Worm (Caenorhabditis elegans) whole organism, L4 larva: Measurements from ENCODE around the gene nspg-6.
A peak's percentile ranks its signal among the peaks of the same experiment; 100 is the strongest.

Experiments used
- F26F4.8 ChIP-seq: fragments of 200-800 bp; sonication (Bioruptor generic); conservative IDR thresholded peaks from 2 replicates; pipeline ENCODE4 v1.3.6; 2022; ENCODE audit warnings: missing genetic modification characterization, missing compliant biosample characterization
- F44E2.7 ChIP-seq: fragments of 200-800 bp; sonication (Bioruptor generic); IDR thresholded peaks from 2 replicates; pipeline ENCODE4 v2.1.2; 2022; ENCODE audit warnings: missing genetic modification characterization, missing compliant biosample characterization
- F49E8.2 ChIP-seq: sonication (generic microtip); optimal IDR thresholded peaks from 2 replicates; lab custom pipeline; 2016; ENCODE audit warnings: missing compliant biosample characterization, mild to moderate bottlenecking, missing genetic modification characterization, borderline replicate concordance
- T26A8.4 ChIP-seq: fragments of 200-800 bp; sonication (Bioruptor generic); IDR thresholded peaks from 2 replicates; pipeline ENCODE4 v1.3.6; 2022; ENCODE audit warnings: missing genetic modification characterization, missing compliant biosample characterization
- Y5F2A.4 ChIP-seq: fragments of 200-800 bp; sonication (Bioruptor generic); optimal IDR thresholded peaks from 2 replicates; lab custom pipeline; 2018; ENCODE audit warnings: mild to moderate bottlenecking, missing genetic modification characterization, missing compliant biosample characterization
- ZK337.2 ChIP-seq: fragments of 200-800 bp; sonication (Bioruptor generic); IDR thresholded peaks from 2 replicates; pipeline ENCODE4 v1.3.6; 2022; ENCODE audit warnings: missing genetic modification reagents, missing genetic modification characterization, missing compliant biosample characterization
- ZK546.5 ChIP-seq, 2 experiments: sonication (generic microtip); optimal IDR thresholded peaks; 2 replicates each; lab custom pipeline; 2017; ENCODE audit warnings: missing biosample characterization in 2 of 2, missing genetic modification characterization in 2 of 2
- aha-1 ChIP-seq: fragments of 150-350 bp; peaks from one replicate; lab custom pipeline; 2014; ENCODE audit warnings: missing biosample characterization, missing genetic modification characterization
- ama-1 ChIP-seq: fragments of 150-350 bp; optimal IDR thresholded peaks from 2 replicates; lab custom pipeline; 2014; ENCODE audit warnings: inconsistent platforms, mixed read lengths
- arid-1 ChIP-seq: fragments of 200-800 bp; sonication (Bioruptor generic); conservative IDR thresholded peaks from 2 replicates; pipeline ENCODE4 v1.3.6; 2022; ENCODE audit warnings: missing genetic modification reagents, missing genetic modification characterization, missing compliant biosample characterization
- attf-4 ChIP-seq: sonication (generic microtip); optimal IDR thresholded peaks from 3 replicates; lab custom pipeline; 2017; ENCODE audit warnings: missing biosample characterization, missing genetic modification characterization
- ceh-44 ChIP-seq: fragments of 200-800 bp; sonication (Bioruptor generic); IDR thresholded peaks from 2 replicates; pipeline ENCODE4 v1.3.6; 2022; ENCODE audit warnings: missing genetic modification reagents, missing genetic modification characterization, missing compliant biosample characterization
- ces-1 ChIP-seq: fragments of 150-350 bp; sonication (generic microtip); optimal IDR thresholded peaks from 4 replicates; lab custom pipeline; 2014; ENCODE audit warnings: missing biosample characterization, missing genetic modification reagents, missing genetic modification characterization
- cey-2 ChIP-seq: sonication (generic microtip); optimal IDR thresholded peaks from 3 replicates; lab custom pipeline; 2017; ENCODE audit warnings: missing genetic modification characterization, mild to moderate bottlenecking, missing compliant biosample characterization, antibody characterized with exemption, borderline replicate concordance; ENCODE audit not compliant: insufficient read depth
- ctbp-1 ChIP-seq: fragments of 200-800 bp; sonication (Bioruptor generic); IDR thresholded peaks from 2 replicates; pipeline ENCODE4 v1.3.6; 2022; ENCODE audit warnings: missing genetic modification reagents, missing genetic modification characterization, missing compliant biosample characterization
- daf-16 ChIP-seq, 3 experiments: sonication (generic microtip); optimal IDR thresholded peaks; 2 replicates each; lab custom pipeline; 2016 to 2017; ENCODE audit warnings: missing genetic modification characterization in 3 of 3, missing genetic modification reagents in 3 of 3, mild to moderate bottlenecking in 2 of 3, missing compliant biosample characterization in 2 of 3, missing biosample characterization in 1 of 3, moderate library complexity in 1 of 3
- daf-19 ChIP-seq: fragments of 200-800 bp; sonication (Bioruptor generic); conservative IDR thresholded peaks from 2 replicates; pipeline ENCODE4 v1.3.6; 2022; ENCODE audit warnings: missing genetic modification characterization, missing compliant biosample characterization
- dmd-6 ChIP-seq: fragments of 200-800 bp; sonication (Bioruptor generic); IDR thresholded peaks from 2 replicates; pipeline ENCODE4 v1.3.6; 2022; ENCODE audit warnings: missing genetic modification reagents, missing genetic modification characterization, missing compliant biosample characterization
- dmd-9 ChIP-seq: fragments of 200-800 bp; sonication (Bioruptor generic); IDR thresholded peaks from 2 replicates; pipeline ENCODE4 v1.3.6; 2022; ENCODE audit warnings: missing genetic modification reagents, missing genetic modification characterization, missing compliant biosample characterization
- dve-1 ChIP-seq: sonication (generic microtip); optimal IDR thresholded peaks from 2 replicates; lab custom pipeline; 2017; ENCODE audit warnings: antibody characterized with exemption, mild to moderate bottlenecking, missing genetic modification characterization, missing compliant biosample characterization; ENCODE audit not compliant: insufficient read depth
- egl-43 ChIP-seq: fragments of 200-800 bp; sonication (Bioruptor generic); IDR thresholded peaks from 2 replicates; pipeline ENCODE4 v1.3.6; 2022; ENCODE audit warnings: missing genetic modification reagents, missing genetic modification characterization, missing compliant biosample characterization
- fkh-10 ChIP-seq: fragments of 150-350 bp; optimal IDR thresholded peaks from 2 replicates; lab custom pipeline; 2014; ENCODE audit warnings: missing biosample characterization, missing genetic modification reagents, missing genetic modification characterization
- gei-8 ChIP-seq: fragments of 200-800 bp; sonication (Bioruptor generic); optimal IDR thresholded peaks from 2 replicates; lab custom pipeline; 2018; ENCODE audit warnings: mild to moderate bottlenecking, missing genetic modification characterization, missing compliant biosample characterization
- hlh-11 ChIP-seq: fragments of 200-800 bp; sonication (Bioruptor generic); optimal IDR thresholded peaks from 2 replicates; lab custom pipeline; 2018; ENCODE audit warnings: mild to moderate bottlenecking, missing genetic modification characterization, missing compliant biosample characterization
- hlh-30 ChIP-seq: sonication (generic microtip); optimal IDR thresholded peaks from 2 replicates; lab custom pipeline; 2017; ENCODE audit warnings: antibody characterized with exemption, mild to moderate bottlenecking, missing genetic modification characterization, missing compliant biosample characterization; ENCODE audit not compliant: insufficient read depth
- lin-1 ChIP-seq: fragments of 200-800 bp; sonication (Bioruptor generic); IDR thresholded peaks from 2 replicates; pipeline ENCODE4 v1.3.6; 2022; ENCODE audit warnings: missing genetic modification reagents, missing genetic modification characterization, missing compliant biosample characterization
- lin-29 ChIP-seq: fragments of 200-800 bp; sonication (Bioruptor generic); IDR thresholded peaks from 2 replicates; pipeline ENCODE4 v1.3.6; 2022; ENCODE audit warnings: missing genetic modification reagents, missing genetic modification characterization, missing compliant biosample characterization
- lsy-2 ChIP-seq, 2 experiments: fragments of 150-350 bp in 1 of 2; sonication (generic microtip) in 1 of 2; optimal IDR thresholded peaks; 2 replicates each; lab custom pipeline; 2014 to 2017; ENCODE audit warnings: missing biosample characterization in 2 of 2, missing genetic modification characterization in 2 of 2
- mdl-1 ChIP-seq, 2 experiments: fragments of 150-350 bp in 1 of 2; sonication (generic microtip) in 1 of 2; optimal IDR thresholded peaks; 2 replicates each; lab custom pipeline; 2014 to 2017; ENCODE audit warnings: missing biosample characterization in 2 of 2, missing genetic modification characterization in 2 of 2
- mep-1 ChIP-seq: fragments of 150-350 bp; sonication (generic microtip); optimal IDR thresholded peaks from 3 replicates; lab custom pipeline; 2014; ENCODE audit warnings: missing biosample characterization, missing genetic modification characterization
- nhr-10 ChIP-seq: fragments of 150-350 bp; optimal IDR thresholded peaks from 2 replicates; lab custom pipeline; 2014; ENCODE audit warnings: missing biosample characterization, missing genetic modification characterization
- nhr-11 ChIP-seq: fragments of 150-350 bp; optimal IDR thresholded peaks from 2 replicates; lab custom pipeline; 2014; ENCODE audit warnings: missing biosample characterization, missing genetic modification characterization
- nhr-237 ChIP-seq: sonication (generic microtip); optimal IDR thresholded peaks from 2 replicates; lab custom pipeline; 2017; ENCODE audit warnings: missing biosample characterization, missing genetic modification characterization
- nhr-28 ChIP-seq: fragments of 150-350 bp; optimal IDR thresholded peaks from 2 replicates; lab custom pipeline; 2014; ENCODE audit warnings: missing biosample characterization, missing genetic modification characterization
- nhr-48 ChIP-seq: sonication (generic microtip); optimal IDR thresholded peaks from 2 replicates; lab custom pipeline; 2016; ENCODE audit warnings: mild to moderate bottlenecking, missing genetic modification characterization, missing compliant biosample characterization
- nhr-76 ChIP-seq: fragments of 150-350 bp; optimal IDR thresholded peaks from 2 replicates; lab custom pipeline; 2014; ENCODE audit warnings: missing biosample characterization, missing genetic modification characterization
- pha-4 ChIP-seq, 2 experiments: fragments of 150-350 bp in 1 of 2; fragments of 200-800 bp in 1 of 2; sonication (Bioruptor generic) in 1 of 2; IDR thresholded peaks in 1 of 2; optimal IDR thresholded peaks in 1 of 2; 2 replicates each; pipeline versions ENCODE4 v1.3.6 to Lab custom; 2014 to 2022; ENCODE audit warnings: missing genetic modification characterization in 2 of 2, missing genetic modification reagents in 2 of 2, missing biosample characterization in 1 of 2, missing compliant biosample characterization in 1 of 2
- pqm-1 ChIP-seq: sonication (generic microtip); optimal IDR thresholded peaks from 2 replicates; lab custom pipeline; 2017; ENCODE audit warnings: missing biosample characterization, missing genetic modification characterization
- rbr-2 ChIP-seq: sonication (generic microtip); optimal IDR thresholded peaks from 2 replicates; lab custom pipeline; 2016; ENCODE audit warnings: missing genotype, missing genetic modification characterization, missing compliant biosample characterization
- saeg-2 ChIP-seq: fragments of 200-800 bp; sonication (Bioruptor generic); IDR thresholded peaks from 2 replicates; pipeline ENCODE4 v1.3.6; 2022; ENCODE audit warnings: missing genetic modification reagents, missing genetic modification characterization, missing compliant biosample characterization
- sdz-12 ChIP-seq: fragments of 200-800 bp; sonication (Bioruptor generic); optimal IDR thresholded peaks from 2 replicates; lab custom pipeline; 2018; ENCODE audit warnings: mild to moderate bottlenecking, missing genetic modification characterization, missing compliant biosample characterization
- set-16 ChIP-seq: fragments of 200-800 bp; sonication (Bioruptor generic); IDR thresholded peaks from 2 replicates; pipeline ENCODE4 v1.3.6; 2022; ENCODE audit warnings: missing genetic modification reagents, missing genetic modification characterization, missing compliant biosample characterization
- snpc-1.2 ChIP-seq: fragments of 200-800 bp; sonication (Bioruptor generic); IDR thresholded peaks from 2 replicates; pipeline ENCODE4 v1.3.6; 2022; ENCODE audit warnings: missing genetic modification reagents, missing genetic modification characterization, missing compliant biosample characterization
- unc-62 ChIP-seq, 3 experiments: fragments of 150-350 bp in 1 of 3; sonication (generic microtip); optimal IDR thresholded peaks in 2 of 3; peaks in 1 of 3; 1 replicate in 1 of 3; 2 replicates in 2 of 3; lab custom pipeline; 2014 to 2017; ENCODE audit warnings: missing biosample characterization in 3 of 3, missing genetic modification characterization in 3 of 3, missing genetic modification reagents in 3 of 3, missing genotype in 1 of 3
- zfp-3 ChIP-seq: fragments of 200-800 bp; sonication (Bioruptor generic); conservative IDR thresholded peaks from 2 replicates; pipeline ENCODE4 v1.3.6; 2022; ENCODE audit warnings: missing genetic modification reagents, missing genetic modification characterization, missing compliant biosample characterization
- zip-11 ChIP-seq: fragments of 200-800 bp; sonication (Bioruptor generic); IDR thresholded peaks from 2 replicates; pipeline ENCODE4 v1.3.6; 2022; ENCODE audit warnings: missing genetic modification characterization, missing compliant biosample characterization
- zip-2 ChIP-seq: fragments of 150-350 bp; optimal IDR thresholded peaks from 2 replicates; lab custom pipeline; 2014; ENCODE audit warnings: missing biosample characterization, missing genetic modification characterization

nspg-6 gene

DNA sequence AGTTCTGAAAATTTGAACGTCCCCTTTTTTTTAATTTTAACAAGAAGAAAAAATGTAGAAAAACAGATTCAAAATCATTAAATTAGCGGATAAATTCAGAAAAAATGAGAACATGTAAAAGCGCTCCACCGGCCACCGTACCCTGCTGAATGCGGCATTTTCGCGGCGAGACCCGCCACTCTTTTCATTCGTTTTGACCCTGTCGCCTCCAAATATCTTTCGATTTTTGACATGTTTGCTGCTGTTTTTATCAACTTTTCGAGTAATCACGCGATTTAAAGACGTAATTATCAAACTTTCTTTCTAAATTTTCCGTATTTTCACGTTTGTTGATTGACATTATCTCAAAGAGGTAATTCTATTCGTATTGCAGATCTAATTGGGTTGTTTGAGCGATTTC, 21.4 kb upstream of the nspg-6 start, which contains the start of gene gsp-2 (continued):
- no peak for TF ChIP-seq daf-19 (GFP tag; lab: Robert Waterston, UW)
- no peak for TF ChIP-seq ctbp-1 (GFP tag; lab: Robert Waterston, UW)
- TF ChIP-seq sdz-12 (GFP tag; lab: Kevin White, UChicago): no peak
- TF ChIP-seq Y5F2A.4 (GFP tag; lab: Kevin White, UChicago): no peak
- no peak for TF ChIP-seq F49E8.2
- no peak for TF ChIP-seq F44E2.7 (GFP tag; lab: Robert Waterston, UW)
- peak; percentile 79 for TF ChIP-seq arid-1 (GFP tag; lab: Robert Waterston, UW)
- TF ChIP-seq, all 104 proteins: peak for 40

DNA sequence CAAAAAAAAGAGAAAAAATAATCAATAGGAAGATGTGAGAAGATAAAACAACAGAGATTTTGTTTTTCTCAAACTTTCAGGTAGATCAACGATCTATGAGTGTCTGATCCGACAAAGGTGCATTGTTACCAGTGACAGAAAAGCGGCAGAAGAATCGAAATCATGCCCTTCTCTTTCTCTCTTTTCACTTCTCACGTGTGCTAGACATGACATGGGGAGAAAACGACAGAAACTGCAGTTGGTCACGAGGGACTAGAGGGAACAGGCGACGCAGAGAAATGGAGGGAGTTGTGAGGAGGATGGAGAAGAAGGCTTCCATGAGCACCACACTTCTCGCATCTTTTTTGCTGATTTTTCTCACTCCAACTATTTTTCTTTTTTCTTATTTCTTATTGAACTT, 20.4 kb upstream of the nspg-6 start, which contains the start of gene F56C9.10:
F56C9.10 (minus strand) TSS at position 97 of the 400 bp plus-strand sequence.
- TF ChIP-seq egl-43 (GFP tag; lab: Robert Waterston, UW) (0 out of 2 replicates have a peak, but pooled peaks have one; percentile 5), lin-1 (GFP tag; lab: Robert Waterston, UW) (0 out of 2 replicates have a peak, but pooled peaks have one; percentile 36), set-16 (GFP tag; lab: Robert Waterston, UW) (peak; percentile 65), nhr-76 (peak; percentile 9), pha-4 (GFP tag; IDR thresholded peaks at IDR 0.05; lab: Robert Waterston, UW) (0 out of 2 replicates have a peak, but pooled peaks have one; percentile 66), pha-4 (tag; optimal IDR thresholded peaks at IDR 0.05; lab: Kevin White, UChicago) (peak; percentile 71), T26A8.4 (GFP tag; lab: Robert Waterston, UW) (peak; percentile 73), ama-1 (lab: Kevin White, UChicago) (peak; percentile 40), hlh-30 (tag; lab: Kevin White, UChicago) (peak; percentile 100), rbr-2 (tag; lab: Kevin White, UChicago) (peak; percentile 69), dmd-6 (GFP tag; lab: Robert Waterston, UW) (peak; percentile 89), ces-1 (no peak), ZK337.2 (no peak), hlh-11 (tag; lab: Kevin White, UChicago) (peak; percentile 95), mep-1 (tag; lab: Kevin White, UChicago) (peak; percentile 95), ZK546.5 (tag; optimal IDR thresholded peaks at IDR 0.05; lab: Kevin White, UChicago) (no peak), lin-29 (peak; percentile 45; the same call in 1 of the 2 replicates), lsy-2 (tag; optimal IDR thresholded peaks at IDR 0.05; lab: Kevin White, UChicago) (peak; percentile 77 to 89), zip-2 (no peak), nhr-48 (peak; percentile 77), aha-1 (tag; lab: Kevin White, UChicago) (peak; percentile 99), nhr-10 (tag; lab: Kevin White, UChicago) (no peak), F26F4.8 (GFP tag; lab: Robert Waterston, UW) (no peak), zip-11 (GFP tag; lab: Robert Waterston, UW) (no peak), saeg-2 (GFP tag; lab: Robert Waterston, UW) (0 out of 2 replicates have a peak, but pooled peaks have one; percentile 38), zfp-3 (GFP tag; lab: Robert Waterston, UW) (peak; percentile 78), dve-1 (peak; percentile 90), gei-8 (GFP tag; lab: Kevin White, UChicago) (peak; percentile 63), F44E2.7 (GFP tag; lab: Robert Waterston, UW) (no peak), attf-4 (tag; lab: Kevin White, UChicago) (no peak), fkh-10 (GFP tag; lab: Kevin White, UChicago) (no peak), ceh-44 (GFP tag; lab: Robert Waterston, UW) (no peak), cey-2 (tag; lab: Kevin White, UChicago) (peak; percentile 89), snpc-1.2 (GFP tag; lab: Robert Waterston, UW) (no peak), nhr-28 (tag; lab: Kevin White, UChicago) (peak; percentile 90), dmd-9 (no peak), ctbp-1 (GFP tag; lab: Robert Waterston, UW) (no peak; the same call in none of the 2 replicates), pqm-1 (tag; lab: Kevin White, UChicago) (peak; percentile 26), nhr-11 (tag; lab: Kevin White, UChicago) (peak; percentile 89), unc-62 (GFP tag; optimal IDR thresholded peaks at IDR 0.05 in 1 of 2; lab: Kevin White, UChicago) (peak in 1 of 2 experiments; percentile 100), unc-62 (tag; optimal IDR thresholded peaks at IDR 0.05; lab: Kevin White, UChicago) (no peak), daf-16 (GFP tag; optimal IDR thresholded peaks at IDR 0.05; lab: Kevin White, UChicago) (peak in 1 of 2 experiments; percentile 65), daf-16 (tag; optimal IDR thresholded peaks at IDR 0.05; lab: Kevin White, UChicago) (peak; percentile 38), mdl-1 (tag; optimal IDR thresholded peaks at IDR 0.05; lab: Kevin White, UChicago) (peak; percentile 91 to 99), nhr-237 (tag; lab: Kevin White, UChicago) (no peak)
